Fruit fly (Drosophila melanogaster) whole organism, adult: ENCODE measurements around the gene CG15547.

Experiments used
- CG14711 ChIP-seq: fragments of 200-800 bp; sonication (Bioruptor generic); optimal IDR thresholded peaks from 2 replicates; lab custom pipeline; 2018; ENCODE audit warnings: missing biosample characterization, mild to moderate bottlenecking, missing genetic modification characterization, moderate library complexity
- CG1620 ChIP-seq: fragments of 200-800 bp; sonication (Bioruptor generic); optimal IDR thresholded peaks from 2 replicates; lab custom pipeline; 2016; ENCODE audit warnings: missing biosample characterization, missing genetic modification characterization
- CG33017 ChIP-seq: fragments of 200-800 bp; sonication (Bioruptor generic); optimal IDR thresholded peaks from 2 replicates; lab custom pipeline; 2018; ENCODE audit warnings: missing biosample characterization, mild to moderate bottlenecking, missing genetic modification characterization, moderate library complexity
- CG5204 ChIP-seq: fragments of 200-800 bp; sonication (Bioruptor generic); optimal IDR thresholded peaks from 2 replicates; lab custom pipeline; 2016; ENCODE audit warnings: missing biosample characterization, missing genetic modification characterization
- CG7045 ChIP-seq: fragments of 200-800 bp; sonication (Bioruptor generic); optimal IDR thresholded peaks from 2 replicates; lab custom pipeline; 2017; ENCODE audit warnings: missing biosample characterization, mild to moderate bottlenecking, missing genetic modification characterization
- Crg-1 ChIP-seq: fragments of 200-800 bp; sonication (Bioruptor generic); optimal IDR thresholded peaks from 2 replicates; lab custom pipeline; 2016; ENCODE audit warnings: missing biosample characterization, missing genetic modification characterization
- bab1 ChIP-seq: fragments of 200-800 bp; sonication (Bioruptor generic); optimal IDR thresholded peaks from 3 replicates; lab custom pipeline; 2019; ENCODE audit warnings: missing biosample characterization, mild to moderate bottlenecking, missing genetic modification characterization, moderate library complexity
- cic ChIP-seq: fragments of 200-800 bp; sonication (Bioruptor generic); optimal IDR thresholded peaks from 2 replicates; lab custom pipeline; 2017; ENCODE audit warnings: missing biosample characterization, mild to moderate bottlenecking, missing genetic modification characterization, moderate library complexity
- kay ChIP-seq: fragments of 200-800 bp; sonication (Bioruptor generic); peaks from one replicate; lab custom pipeline; 2016; ENCODE audit warnings: missing biosample characterization, missing genetic modification characterization, borderline replicate concordance
- toe ChIP-seq: fragments of 200-800 bp; sonication (Bioruptor generic); optimal IDR thresholded peaks from 2 replicates; lab custom pipeline; 2016; ENCODE audit warnings: missing biosample characterization, missing genetic modification characterization

- TF ChIP-seq kay (GFP tag; lab: Kevin White, UChicago) = no peak
- TF ChIP-seq CG7045 = no peak
- TF ChIP-seq toe (GFP tag; lab: Kevin White, UChicago) = no peak
- TF ChIP-seq cic (GFP tag; lab: Kevin White, UChicago) = no peak
- no peak for TF ChIP-seq CG33017 (tag; lab: Kevin White, UChicago)
- TF ChIP-seq Crg-1 (GFP tag; lab: Kevin White, UChicago) = no peak
- no peak for TF ChIP-seq CG14711 (tag; lab: Kevin White, UChicago)
- no peak for TF ChIP-seq CG1620
- no peak for TF ChIP-seq bab1 (GFP tag; lab: Kevin White, UChicago)
- TF ChIP-seq CG5204 = no peak
Observed at dm6 chr3R:30926033-30926432, 42.7 kb upstream of the CG15547 start.
